1 fruit fly cellular context compared by ENCODE assay signal in genomic region chr3L:16563361-16563760, dm6.
TF ChIP-seq lines count a peak whose summit lies in the region.

No protein-coding gene starts in this region.

TF ChIP-seq in whole organism, embryonic, 481 proteins besides CTCF, POLR2A, EP300 and RAD21 (continued from another document):
- TF ChIP-seq sens-2 (GFP tag; IDR thresholded peaks at IDR 0.05; lab: Robert Waterston, UW) (no peak), CG30403 (GFP tag; optimal IDR thresholded peaks at IDR 0.05; lab: Kevin White, UChicago) (peak; percentile 23), CG1233 (GFP tag; optimal IDR thresholded peaks at IDR 0.05; lab: Kevin White, UChicago) (no peak), CG4820 (GFP tag; optimal IDR thresholded peaks at IDR 0.05; lab: Kevin White, UChicago) (no peak), chn (GFP tag; optimal IDR thresholded peaks at IDR 0.05; lab: Kevin White, UChicago) (no peak), rib (GFP tag; IDR thresholded peaks at IDR 0.05; lab: Robert Waterston, UW) (no peak), CG11504 (tag; optimal IDR thresholded peaks at IDR 0.05; lab: Kevin White, UChicago) (no peak), hth (optimal IDR thresholded peaks at IDR 0.05; lab: Kevin White, UChicago) (no peak), ara (GFP tag; IDR thresholded peaks at IDR 0.05; lab: Robert Waterston, UW) (no peak), CG13296 (GFP tag; optimal IDR thresholded peaks at IDR 0.05; lab: Kevin White, UChicago) (no peak), GATAe (GFP tag; conservative IDR thresholded peaks at IDR 0.05; lab: Robert Waterston, UW) (no peak), Ravus (GFP tag; IDR thresholded peaks at IDR 0.05; lab: Robert Waterston, UW) (no peak), ab (GFP tag; optimal IDR thresholded peaks at IDR 0.05; lab: Kevin White, UChicago) (no peak), bigmax (GFP tag; optimal IDR thresholded peaks at IDR 0.05; lab: Kevin White, UChicago) (no peak), CG11695 (GFP tag; IDR thresholded peaks at IDR 0.05; lab: Robert Waterston, UW) (no peak), CG15073 (GFP tag; optimal IDR thresholded peaks at IDR 0.05; lab: Kevin White, UChicago) (no peak), so (GFP tag; IDR thresholded peaks at IDR 0.05; lab: Robert Waterston, UW) (no peak), CG2712 (tag; optimal IDR thresholded peaks at IDR 0.05; lab: Kevin White, UChicago) (no peak), zf30C (GFP tag; optimal IDR thresholded peaks at IDR 0.05; lab: Kevin White, UChicago) (no peak), CG3995 (GFP tag; optimal IDR thresholded peaks at IDR 0.05; lab: Kevin White, UChicago) (no peak), CG10267 (tag; optimal IDR thresholded peaks at IDR 0.05; lab: Kevin White, UChicago) (no peak), CG1024 (GFP tag; IDR thresholded peaks at IDR 0.05; lab: Robert Waterston, UW) (no peak), pan (optimal IDR thresholded peaks at IDR 0.05; lab: Kevin White, UChicago) (no peak), pan (GFP tag; optimal IDR thresholded peaks at IDR 0.05 in 1 of 2, IDR thresholded peaks at IDR 0.05 in 1 of 2) (peak in 1 of 2 experiments; percentile 28), sim (GFP tag; IDR thresholded peaks at IDR 0.05; lab: Robert Waterston, UW) (no peak), CG2120 (GFP tag; optimal IDR thresholded peaks at IDR 0.05; lab: Kevin White, UChicago) (no peak), CG8089 (GFP tag; optimal IDR thresholded peaks at IDR 0.05; lab: Kevin White, UChicago) (no peak), CG10431 (GFP tag; optimal IDR thresholded peaks at IDR 0.05; lab: Kevin White, UChicago) (no peak), CG6813 (GFP tag; optimal IDR thresholded peaks at IDR 0.05; lab: Kevin White, UChicago) (no peak), CG30431 (GFP tag; optimal IDR thresholded peaks at IDR 0.05; lab: Kevin White, UChicago) (no peak), CG18764 (GFP tag; optimal IDR thresholded peaks at IDR 0.05; lab: Kevin White, UChicago) (no peak)
